Fruit fly (Drosophila melanogaster) whole organism, pupa: ENCODE data around the gene CycT.

Experiments
- CG10348 ChIP-seq: fragments of 200-800 bp; sonication (Bioruptor generic); IDR thresholded peaks from 2 replicates; pipeline ENCODE4 v1.3.6; 2022; ENCODE audit warnings: missing biosample characterization, missing genetic modification characterization
- CG12605 ChIP-seq: fragments of 200-800 bp; sonication (Bioruptor generic); IDR thresholded peaks from 2 replicates; pipeline ENCODE4 v1.3.6; 2022; ENCODE audit warnings: missing biosample characterization, missing genetic modification characterization
- CG15710 ChIP-seq: fragments of 200-800 bp; sonication (Bioruptor generic); optimal IDR thresholded peaks from 2 replicates; lab custom pipeline; 2018; ENCODE audit warnings: missing biosample characterization, mild to moderate bottlenecking, missing genetic modification characterization, moderate library complexity
- CG17806 ChIP-seq: fragments of 200-800 bp; sonication (Bioruptor generic); optimal IDR thresholded peaks from 2 replicates; lab custom pipeline; 2018; ENCODE audit warnings: missing biosample characterization, mild to moderate bottlenecking, missing genetic modification characterization, moderate library complexity
- CG32121 ChIP-seq: fragments of 200-800 bp; sonication (Bioruptor generic); IDR thresholded peaks from 2 replicates; pipeline ENCODE4 v1.3.6; 2022; ENCODE audit warnings: missing biosample characterization, missing genetic modification characterization
- CG9948 ChIP-seq: fragments of 200-800 bp; sonication (Bioruptor generic); optimal IDR thresholded peaks from 2 replicates; lab custom pipeline; 2018; ENCODE audit warnings: missing biosample characterization, mild to moderate bottlenecking, missing genetic modification characterization, moderate library complexity
- D1 ChIP-seq: fragments of 200-800 bp; sonication (Bioruptor generic); optimal IDR thresholded peaks from 2 replicates; lab custom pipeline; 2018; ENCODE audit warnings: missing biosample characterization, mild to moderate bottlenecking, missing genetic modification characterization, moderate library complexity
- EcR ChIP-seq: fragments of 200-800 bp; sonication (Bioruptor generic); optimal IDR thresholded peaks from 3 replicates; lab custom pipeline; 2019; ENCODE audit warnings: missing biosample characterization, missing genetic modification characterization, mild to moderate bottlenecking, moderate library complexity, missing genetic modification reagents
- Ets98B ChIP-seq: fragments of 200-800 bp; sonication (Bioruptor generic); IDR thresholded peaks from 2 replicates; pipeline ENCODE4 v1.3.6; 2022; ENCODE audit warnings: missing biosample characterization, missing genetic modification characterization
- Pif1A ChIP-seq: fragments of 200-800 bp; sonication (Bioruptor generic); optimal IDR thresholded peaks from 3 replicates; lab custom pipeline; 2016; ENCODE audit warnings: missing biosample characterization, missing genetic modification characterization
- Pif1B ChIP-seq: fragments of 200-800 bp; sonication (Bioruptor generic); optimal IDR thresholded peaks from 3 replicates; lab custom pipeline; 2016; ENCODE audit warnings: missing biosample characterization, missing genetic modification characterization
- gl ChIP-seq: fragments of 200-800 bp; sonication (Bioruptor generic); optimal IDR thresholded peaks from 2 replicates; lab custom pipeline; 2018; ENCODE audit warnings: missing biosample characterization, mild to moderate bottlenecking, missing genetic modification characterization

DNA sequence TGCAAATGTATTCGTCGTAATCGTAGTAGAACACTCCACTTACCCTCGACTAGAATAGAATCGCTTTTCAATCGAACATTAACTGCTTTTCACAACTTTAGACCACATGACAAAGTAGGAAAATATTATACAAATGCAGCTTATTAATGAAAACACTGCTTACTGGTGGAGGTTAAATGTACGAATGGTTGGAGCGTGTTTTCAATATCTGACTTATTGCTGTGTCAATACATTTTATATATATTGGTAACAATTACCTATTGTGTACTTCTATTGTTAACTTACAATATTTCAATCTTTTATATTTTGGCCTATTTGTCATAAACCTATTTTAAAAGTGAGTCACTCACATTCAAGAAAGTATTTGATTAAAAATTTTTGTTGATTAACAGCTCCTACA, 17.6 kb downstream of the CycT start:
- TF ChIP-seq CG12605 (no peak), EcR (GFP tag; lab: Kevin White, UChicago) (no peak), Ets98B (GFP tag; lab: Robert Waterston, UW) (no peak), D1 (tag; lab: Kevin White, UChicago) (no peak), Pif1A (GFP tag; lab: Kevin White, UChicago) (no peak), Pif1B (GFP tag; lab: Kevin White, UChicago) (no peak), CG15710 (tag; lab: Kevin White, UChicago) (no peak), gl (tag; lab: Kevin White, UChicago) (no peak), CG32121 (GFP tag; lab: Robert Waterston, UW) (no peak), CG9948 (no peak), CG17806 (no peak), CG10348 (GFP tag; lab: Robert Waterston, UW) (no peak)
